Worm (Caenorhabditis elegans): Measurements from ENCODE around the gene mltn-7.

mltn-7 gene

ce11 chrV:392199-392678, 22.1 kb downstream of the mltn-7 start, which contains the start of gene nhr-254:
Gene nhr-254, plus strand, starts transcription at chrV:392628.
- TF ChIP-seq unc-120 (tag; optimal IDR thresholded peaks at IDR 0.05; ENCODE audit: poor library complexity, severe bottlenecking): no peak
- TF ChIP-seq lin-13 (tag; optimal IDR thresholded peaks at IDR 0.05): no peak
- no peak for TF ChIP-seq ces-1 (GFP tag; optimal IDR thresholded peaks at IDR 0.05)
- no peak for TF ChIP-seq mep-1 (tag; optimal IDR thresholded peaks at IDR 0.05)
- no peak for TF ChIP-seq blmp-1 (tag; optimal IDR thresholded peaks at IDR 0.05)
- no peak for TF ChIP-seq unc-62 (GFP tag; optimal IDR thresholded peaks at IDR 0.05)
- TF ChIP-seq elt-3 (tag; optimal IDR thresholded peaks at IDR 0.05): no peak
- no peak for TF ChIP-seq ceh-43 (GFP tag; optimal IDR thresholded peaks at IDR 0.05)
- no peak for TF ChIP-seq cnd-1 (tag; optimal IDR thresholded peaks at IDR 0.05)
- no peak for TF ChIP-seq hlh-1 (tag; optimal IDR thresholded peaks at IDR 0.05)
- no peak for TF ChIP-seq tbx-8 (GFP tag; optimal IDR thresholded peaks at IDR 0.05)
- TF ChIP-seq nhr-76 (tag; optimal IDR thresholded peaks at IDR 0.05): no peak
- no peak for TF ChIP-seq sptf-1 (tag; optimal IDR thresholded peaks at IDR 0.05)
- no peak for TF ChIP-seq ztf-11 (tag; optimal IDR thresholded peaks at IDR 0.05)
- no peak for TF ChIP-seq mls-2 (tag; optimal IDR thresholded peaks at IDR 0.05)

- no peak for TF ChIP-seq mep-1 (tag; optimal IDR thresholded peaks at IDR 0.05)
- TF ChIP-seq lin-32 (GFP tag; optimal IDR thresholded peaks at IDR 0.05): no peak
- no peak for TF ChIP-seq unc-62 (GFP tag; optimal IDR thresholded peaks at IDR 0.05)
- no peak for TF ChIP-seq ceh-39 (tag; optimal IDR thresholded peaks at IDR 0.05)
- TF ChIP-seq blmp-1 (tag; optimal IDR thresholded peaks at IDR 0.05): no peak
- TF ChIP-seq zip-8 (tag; optimal IDR thresholded peaks at IDR 0.05): no peak
- TF ChIP-seq nhr-2 (tag; optimal IDR thresholded peaks at IDR 0.05): no peak
- no peak for TF ChIP-seq mls-2 (tag; optimal IDR thresholded peaks at IDR 0.05)
- TF ChIP-seq ceh-43 (GFP tag; optimal IDR thresholded peaks at IDR 0.05): no peak
- TF ChIP-seq drap-1 (GFP tag; optimal IDR thresholded peaks at IDR 0.05): no peak
- TF ChIP-seq ham-2 (GFP tag; optimal IDR thresholded peaks at IDR 0.05): no peak
- TF ChIP-seq nhr-76 (tag; optimal IDR thresholded peaks at IDR 0.05): no peak
- no peak for TF ChIP-seq ceh-83 (GFP tag; optimal IDR thresholded peaks at IDR 0.05)
- no peak for TF ChIP-seq sptf-1 (tag; optimal IDR thresholded peaks at IDR 0.05)
- no peak for TF ChIP-seq hlh-1 (tag; optimal IDR thresholded peaks at IDR 0.05)
- no peak for TF ChIP-seq unc-39 (tag; optimal IDR thresholded peaks at IDR 0.05)
- no peak for TF ChIP-seq lsy-2 (tag; optimal IDR thresholded peaks at IDR 0.05)
- no peak for TF ChIP-seq nhr-12 (tag; optimal IDR thresholded peaks at IDR 0.05)
Observed at ce11 chrV:396309-396708, 26.2 kb downstream of the mltn-7 start, which contains the start of gene nhr-253. Gene nhr-253, plus strand, starts transcription at chrV:396593.

- no peak for TF ChIP-seq unc-39 (tag; optimal IDR thresholded peaks at IDR 0.05)
- no peak for TF ChIP-seq ces-1 (GFP tag; optimal IDR thresholded peaks at IDR 0.05)
- TF ChIP-seq nhr-2 (tag; optimal IDR thresholded peaks at IDR 0.05): no peak
- TF ChIP-seq nhr-28 (tag; optimal IDR thresholded peaks at IDR 0.05): no peak
- TF ChIP-seq elt-3 (tag; optimal IDR thresholded peaks at IDR 0.05): no peak
- no peak for TF ChIP-seq lsy-2 (tag; optimal IDR thresholded peaks at IDR 0.05)
- TF ChIP-seq ceh-39 (tag; optimal IDR thresholded peaks at IDR 0.05): no peak
- TF ChIP-seq tbx-8 (GFP tag; optimal IDR thresholded peaks at IDR 0.05): no peak
- TF ChIP-seq zip-8 (tag; optimal IDR thresholded peaks at IDR 0.05): no peak
- TF ChIP-seq unc-62 (GFP tag; optimal IDR thresholded peaks at IDR 0.05): no peak
- no peak for TF ChIP-seq flh-1 (GFP tag; optimal IDR thresholded peaks at IDR 0.05)
- TF ChIP-seq bed-3 (GFP tag; optimal IDR thresholded peaks at IDR 0.05): no peak
- no peak for TF ChIP-seq mep-1 (tag; optimal IDR thresholded peaks at IDR 0.05)
- no peak for TF ChIP-seq mls-2 (tag; optimal IDR thresholded peaks at IDR 0.05)
- no peak for TF ChIP-seq nhr-76 (tag; optimal IDR thresholded peaks at IDR 0.05)
- TF ChIP-seq elt-1 (tag; optimal IDR thresholded peaks at IDR 0.05; ENCODE audit: borderline replicate concordance, insufficient read depth): no peak
- no peak for TF ChIP-seq sptf-1 (tag; optimal IDR thresholded peaks at IDR 0.05)
- no peak for TF ChIP-seq cnd-1 (tag; optimal IDR thresholded peaks at IDR 0.05)
- TF ChIP-seq ceh-43 (GFP tag; optimal IDR thresholded peaks at IDR 0.05): no peak
- no peak for TF ChIP-seq unc-120 (tag; optimal IDR thresholded peaks at IDR 0.05; ENCODE audit: poor library complexity, severe bottlenecking)
Observed at ce11 chrV:399721-400120, 29.6 kb downstream of the mltn-7 start, which contains the start of gene scl-27. Gene scl-27, plus strand, starts transcription at chrV:400021.

ce11 chrV:403028-403427, 32.9 kb downstream of the mltn-7 start, which contains the start of gene srh-62:
Gene srh-62, minus strand, starts transcription at chrV:403128.
- TF ChIP-seq ceh-83 (GFP tag; optimal IDR thresholded peaks at IDR 0.05): no peak
- TF ChIP-seq sptf-1 (tag; optimal IDR thresholded peaks at IDR 0.05): no peak
- TF ChIP-seq ces-1 (GFP tag; optimal IDR thresholded peaks at IDR 0.05): no peak
- no peak for TF ChIP-seq ztf-11 (tag; optimal IDR thresholded peaks at IDR 0.05)
- TF ChIP-seq ham-2 (GFP tag; optimal IDR thresholded peaks at IDR 0.05): no peak
- TF ChIP-seq unc-120 (tag; optimal IDR thresholded peaks at IDR 0.05; ENCODE audit: poor library complexity, severe bottlenecking): no peak
- TF ChIP-seq mls-2 (tag; optimal IDR thresholded peaks at IDR 0.05): no peak
- no peak for TF ChIP-seq tbx-8 (GFP tag; optimal IDR thresholded peaks at IDR 0.05)
- TF ChIP-seq pha-4 (tag; optimal IDR thresholded peaks at IDR 0.05): no peak
- no peak for TF ChIP-seq mab-5 (tag; optimal IDR thresholded peaks at IDR 0.05)
- TF ChIP-seq elt-3 (tag; optimal IDR thresholded peaks at IDR 0.05): no peak
- no peak for TF ChIP-seq bed-3 (GFP tag; optimal IDR thresholded peaks at IDR 0.05)
- TF ChIP-seq blmp-1 (tag; optimal IDR thresholded peaks at IDR 0.05): no peak
- TF ChIP-seq unc-62 (GFP tag; optimal IDR thresholded peaks at IDR 0.05): no peak
- no peak for TF ChIP-seq zip-8 (tag; optimal IDR thresholded peaks at IDR 0.05)
